Worm (Caenorhabditis elegans): ENCODE data around the gene col-164.

ce11 chrX:2130141-2130540 is 36.9 kb downstream of the col-164 start, which contains the start of gene F53B1.8:
- TF ChIP-seq med-1 (GFP tag; optimal IDR thresholded peaks at IDR 0.05; ENCODE audit: insufficient read depth) (no peak), klf-2 (GFP tag; conservative IDR thresholded peaks at IDR 0.05) (no peak), ztf-29 (GFP tag; IDR thresholded peaks at IDR 0.05) (no peak), flt-1 (GFP tag; IDR thresholded peaks at IDR 0.05) (no peak)

All from whole organism, midembryonic.